Worm (Caenorhabditis elegans): ENCODE data around the gene C26E1.1.

Gene C26E1.1

ce11 chrV:13317911-13318502, 20.7 kb downstream of the C26E1.1 start, which contains the start of the genes col-161 and srh-18:
col-161 (minus strand) TSS chrV:13318011.
srh-18 (plus strand) TSS chrV:13318452.
- TF ChIP-seq unc-62 (GFP tag; optimal IDR thresholded peaks at IDR 0.05): no peak
- no peak for TF ChIP-seq nhr-12 (tag; optimal IDR thresholded peaks at IDR 0.05)
- TF ChIP-seq nhr-129 (tag; optimal IDR thresholded peaks at IDR 0.05): no peak
- TF ChIP-seq zag-1 (tag; optimal IDR thresholded peaks at IDR 0.05): no peak
- TF ChIP-seq alr-1 (tag; optimal IDR thresholded peaks at IDR 0.05): no peak
- no peak for TF ChIP-seq sem-4 (tag; optimal IDR thresholded peaks at IDR 0.05)
- TF ChIP-seq ztf-1 (GFP tag; conservative IDR thresholded peaks at IDR 0.05): no peak
- no peak for TF ChIP-seq egl-27 (tag; optimal IDR thresholded peaks at IDR 0.05)
- TF ChIP-seq snpc-4 (tag; optimal IDR thresholded peaks at IDR 0.05): no peak
- TF ChIP-seq ZK546.5 (tag; optimal IDR thresholded peaks at IDR 0.05): no peak
- TF ChIP-seq elt-3 (tag; optimal IDR thresholded peaks at IDR 0.05): no peak
- TF ChIP-seq nhr-10 (tag; optimal IDR thresholded peaks at IDR 0.05): no peak
- TF ChIP-seq sma-9 (GFP tag; optimal IDR thresholded peaks at IDR 0.05): no peak
- TF ChIP-seq sma-9 (tag; optimal IDR thresholded peaks at IDR 0.05): no peak
- TF ChIP-seq ama-1 (optimal IDR thresholded peaks at IDR 0.05): no peak
- no peak for TF ChIP-seq C34F6.9 (tag; optimal IDR thresholded peaks at IDR 0.05)
- TF ChIP-seq ceh-16 (tag; optimal IDR thresholded peaks at IDR 0.05): no peak
- TF ChIP-seq mdl-1 (tag; optimal IDR thresholded peaks at IDR 0.05): no peak
- TF ChIP-seq unc-39 (tag; optimal IDR thresholded peaks at IDR 0.05): no peak

- TF ChIP-seq nhr-12 (tag; optimal IDR thresholded peaks at IDR 0.05) (no peak), skn-1 (tag; optimal IDR thresholded peaks at IDR 0.05) (no peak), dmd-4 (tag; optimal IDR thresholded peaks at IDR 0.05) (no peak), zag-1 (tag; optimal IDR thresholded peaks at IDR 0.05) (no peak), unc-55 (GFP tag; optimal IDR thresholded peaks at IDR 0.05) (no peak), nhr-77 (tag; optimal IDR thresholded peaks at IDR 0.05) (no peak), ceh-16 (tag; optimal IDR thresholded peaks at IDR 0.05) (no peak), gmeb-1 (tag; optimal IDR thresholded peaks at IDR 0.05) (no peak), mab-5 (tag; optimal IDR thresholded peaks at IDR 0.05) (no peak), fos-1 (tag; optimal IDR thresholded peaks at IDR 0.05) (no peak), elt-1 (tag; optimal IDR thresholded peaks at IDR 0.05) (no peak), unc-39 (tag; optimal IDR thresholded peaks at IDR 0.05) (no peak), nhr-23 (tag; optimal IDR thresholded peaks at IDR 0.05) (no peak), lin-13 (GFP tag; optimal IDR thresholded peaks at IDR 0.05) (no peak), crh-2 (tag; optimal IDR thresholded peaks at IDR 0.05) (no peak), lin-11 (tag; optimal IDR thresholded peaks at IDR 0.05) (no peak), sma-3 (GFP tag; optimal IDR thresholded peaks at IDR 0.05) (no peak), aly-2 (tag; optimal IDR thresholded peaks at IDR 0.05) (no peak), ztf-11 (tag; optimal IDR thresholded peaks at IDR 0.05) (no peak)
Measured at ce11 chrV:13320676-13321075, 23.4 kb downstream of the C26E1.1 start, which contains the start of gene srh-15. srh-15 (plus strand) TSS chrV:13320976.

DNA sequence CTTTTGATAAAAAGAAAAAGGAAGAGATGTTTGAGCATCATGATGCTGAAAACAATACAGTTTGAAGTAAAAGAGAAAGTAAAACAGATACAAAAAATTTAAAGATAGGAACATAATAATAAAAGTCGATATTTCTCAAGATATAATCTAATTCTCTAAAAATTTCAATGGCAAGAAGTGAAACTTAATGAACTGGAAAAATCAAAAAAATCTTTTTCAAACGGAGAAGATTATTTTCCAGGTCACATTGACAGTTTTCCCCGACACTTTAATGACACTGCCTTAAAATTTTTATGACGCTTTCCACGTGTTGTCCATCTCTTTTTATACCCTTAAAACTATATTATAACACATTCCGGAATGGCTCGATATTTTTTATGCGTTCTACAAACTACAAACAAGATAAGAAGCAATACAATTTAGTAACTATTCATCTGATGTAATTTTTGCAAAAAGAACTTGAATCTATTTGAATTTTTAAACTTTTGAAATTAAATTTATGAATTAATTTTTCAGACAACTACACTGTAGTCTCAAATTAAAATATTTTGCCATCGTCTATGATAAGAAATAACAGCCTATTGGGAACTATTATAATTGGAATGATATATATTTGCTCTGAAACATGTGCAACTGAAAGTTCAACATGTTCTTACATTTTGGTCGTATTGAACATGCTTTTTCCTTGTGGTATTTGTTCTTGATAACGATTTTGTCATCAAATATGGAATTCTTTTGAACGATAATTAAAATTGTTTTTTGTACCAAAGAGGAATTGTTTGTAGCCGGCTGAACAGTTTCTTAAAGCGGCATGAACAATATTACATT, 27.8 kb downstream of the C26E1.1 start, which contains the start of gene C50B6.7:
Gene C50B6.7 (minus strand): TSS at position 51 of the 828 bp plus-strand sequence.
- TF ChIP-seq nhr-12 (tag; optimal IDR thresholded peaks at IDR 0.05) (no peak), fos-1 (tag; optimal IDR thresholded peaks at IDR 0.05) (peak; percentile 36), unc-62 (GFP tag; optimal IDR thresholded peaks at IDR 0.05) (no peak), ama-1 (optimal IDR thresholded peaks at IDR 0.05) (no peak), elt-1 (tag; optimal IDR thresholded peaks at IDR 0.05) (no peak), sma-9 (GFP tag; optimal IDR thresholded peaks at IDR 0.05) (peak; percentile 1), sma-9 (tag; optimal IDR thresholded peaks at IDR 0.05) (no peak), nhr-10 (tag; optimal IDR thresholded peaks at IDR 0.05) (no peak), nhr-77 (tag; optimal IDR thresholded peaks at IDR 0.05) (no peak), ceh-82 (tag; optimal IDR thresholded peaks at IDR 0.05) (no peak)

ce11 chrV:13327463-13327862, 30.1 kb downstream of the C26E1.1 start, which contains the start of gene str-37:
str-37 (plus strand) TSS chrV:13327763.
- TF ChIP-seq lin-39 (tag; optimal IDR thresholded peaks at IDR 0.05): no peak
- no peak for TF ChIP-seq zag-1 (tag; optimal IDR thresholded peaks at IDR 0.05)

Data from whole organism, L2 larva.